Fruit fly (Drosophila melanogaster) whole organism, embryonic: ENCODE measurements around the gene dlg1.

Experiments used
- Blimp-1 ChIP-seq: fragments of 200-800 bp; sonication (Bioruptor generic); optimal IDR thresholded peaks from 3 replicates; lab custom pipeline; 2018; ENCODE audit warnings: missing biosample characterization, missing genetic modification characterization, mild to moderate bottlenecking, moderate library complexity, missing genetic modification reagents
- BtbVII ChIP-seq: fragments of 200-800 bp; sonication (Bioruptor generic); optimal IDR thresholded peaks from 3 replicates; lab custom pipeline; 2017; ENCODE audit warnings: missing biosample characterization, mild to moderate bottlenecking, missing genetic modification characterization
- CG10274 ChIP-seq: fragments of 200-800 bp; sonication (Bioruptor generic); optimal IDR thresholded peaks from 3 replicates; lab custom pipeline; 2017; ENCODE audit warnings: missing biosample characterization, mild to moderate bottlenecking, missing genetic modification characterization
- CG11504 ChIP-seq: fragments of 200-800 bp; sonication (Bioruptor generic); optimal IDR thresholded peaks from 3 replicates; lab custom pipeline; 2019; ENCODE audit warnings: missing biosample characterization, mild to moderate bottlenecking, missing genetic modification characterization, moderate library complexity
- CG12391 ChIP-seq: fragments of 200-800 bp; sonication (Bioruptor generic); optimal IDR thresholded peaks from 3 replicates; lab custom pipeline; 2018; ENCODE audit warnings: missing biosample characterization, mild to moderate bottlenecking, missing genetic modification characterization, moderate library complexity
- CG12942 ChIP-seq: fragments of 200-800 bp; sonication (Bioruptor generic); optimal IDR thresholded peaks from 3 replicates; lab custom pipeline; 2016; ENCODE audit warnings: missing biosample characterization, missing genetic modification characterization
- CG13424 ChIP-seq: fragments of 200-800 bp; sonication (Bioruptor generic); optimal IDR thresholded peaks from 2 replicates; lab custom pipeline; 2019; ENCODE audit warnings: missing biosample characterization, mild to moderate bottlenecking, missing genetic modification characterization, moderate library complexity
- CG15011 ChIP-seq: fragments of 200-800 bp; sonication (Bioruptor generic); optimal IDR thresholded peaks from 3 replicates; lab custom pipeline; 2018; ENCODE audit warnings: missing biosample characterization, mild to moderate bottlenecking, missing genetic modification characterization
- CG18599 ChIP-seq: fragments of 200-800 bp; sonication (Bioruptor generic); optimal IDR thresholded peaks from 3 replicates; lab custom pipeline; 2017; ENCODE audit warnings: missing biosample characterization, missing genetic modification characterization, mild to moderate bottlenecking, moderate library complexity, missing genetic modification reagents
- CG2875 ChIP-seq: fragments of 200-800 bp; sonication (Bioruptor generic); optimal IDR thresholded peaks from 2 replicates; lab custom pipeline; 2017; ENCODE audit warnings: missing biosample characterization, mild to moderate bottlenecking, missing genetic modification characterization, missing genetic modification reagents
- CG30403 ChIP-seq: fragments of 200-800 bp; sonication (Bioruptor generic); optimal IDR thresholded peaks from 3 replicates; lab custom pipeline; 2016; ENCODE audit warnings: missing biosample characterization, missing genetic modification characterization
- CG3163 ChIP-seq: fragments of 200-800 bp; sonication (Bioruptor generic); optimal IDR thresholded peaks from 3 replicates; lab custom pipeline; 2016; ENCODE audit warnings: missing biosample characterization, missing genetic modification characterization
- CG3407 ChIP-seq: fragments of 200-800 bp; sonication (Bioruptor generic); optimal IDR thresholded peaks from 2 replicates; lab custom pipeline; 2018; ENCODE audit warnings: missing biosample characterization, mild to moderate bottlenecking, missing genetic modification characterization
- CG34376 ChIP-seq: fragments of 200-800 bp; sonication (Bioruptor generic); optimal IDR thresholded peaks from 2 replicates; lab custom pipeline; 2018; ENCODE audit warnings: missing biosample characterization, mild to moderate bottlenecking, missing genetic modification characterization
- CG4328 ChIP-seq: fragments of 200-800 bp; sonication (Bioruptor generic); optimal IDR thresholded peaks from 3 replicates; lab custom pipeline; 2017; ENCODE audit warnings: missing biosample characterization, missing genetic modification reagents, missing genetic modification characterization
- CG6689 ChIP-seq: fragments of 200-800 bp; sonication (Bioruptor generic); IDR thresholded peaks from 2 replicates; pipeline ENCODE4 v1.3.6; 2022; ENCODE audit warnings: missing biosample characterization, missing genetic modification characterization
- CG6813 ChIP-seq: fragments of 200-800 bp; sonication (Bioruptor generic); optimal IDR thresholded peaks from 2 replicates; lab custom pipeline; 2017; ENCODE audit warnings: missing biosample characterization, missing genetic modification characterization, mild to moderate bottlenecking, moderate library complexity, missing genetic modification reagents
- CG7987 ChIP-seq: fragments of 200-800 bp; sonication (Bioruptor generic); optimal IDR thresholded peaks from 2 replicates; lab custom pipeline; 2018; ENCODE audit warnings: missing biosample characterization, mild to moderate bottlenecking, missing genetic modification characterization, moderate library complexity
- CG8478 ChIP-seq: fragments of >200 bp; optimal IDR thresholded peaks from 2 replicates; lab custom pipeline; 2018
- CG9817 ChIP-seq: fragments of 200-800 bp; sonication (Bioruptor generic); optimal IDR thresholded peaks from 2 replicates; lab custom pipeline; 2018; ENCODE audit warnings: missing biosample characterization, mild to moderate bottlenecking, missing genetic modification characterization, moderate library complexity
- Dref ChIP-seq: fragments of 200-800 bp; sonication (Bioruptor generic); IDR thresholded peaks from 2 replicates; pipeline ENCODE4 v1.3.6; 2022; ENCODE audit warnings: missing biosample characterization, missing genetic modification characterization
- ERR ChIP-seq: fragments of 200-800 bp; sonication (Bioruptor generic); optimal IDR thresholded peaks from 2 replicates; lab custom pipeline; 2016; ENCODE audit warnings: missing biosample characterization, missing genetic modification characterization
- HLHmδ ChIP-seq: fragments of 200-800 bp; sonication (Bioruptor generic); optimal IDR thresholded peaks from 2 replicates; lab custom pipeline; 2018; ENCODE audit warnings: missing biosample characterization, mild to moderate bottlenecking, missing genetic modification characterization, moderate library complexity
- Hand ChIP-seq: fragments of 200-800 bp; sonication (Bioruptor generic); optimal IDR thresholded peaks from 2 replicates; lab custom pipeline; 2017; ENCODE audit warnings: mild to moderate bottlenecking, missing biosample characterization, missing genetic modification reagents, missing genetic modification characterization
- Jarid2 ChIP-seq: fragments of 200-800 bp; sonication (Bioruptor generic); optimal IDR thresholded peaks from 3 replicates; lab custom pipeline; 2017; ENCODE audit warnings: mild to moderate bottlenecking, missing biosample characterization, missing genetic modification reagents, missing genetic modification characterization
- MTF-1 ChIP-seq: fragments of 200-800 bp; sonication (Bioruptor generic); optimal IDR thresholded peaks from 2 replicates; lab custom pipeline; 2018; ENCODE audit warnings: missing biosample characterization, mild to moderate bottlenecking, missing genetic modification characterization, borderline replicate concordance
- NFAT ChIP-seq: fragments of 200-800 bp; sonication (Bioruptor generic); IDR thresholded peaks from 2 replicates; pipeline ENCODE4 v1.3.6; 2022; ENCODE audit warnings: missing biosample characterization, missing genetic modification characterization
- NfI ChIP-seq: fragments of 200-800 bp; sonication (Bioruptor generic); optimal IDR thresholded peaks from 3 replicates; lab custom pipeline; 2018; ENCODE audit warnings: missing biosample characterization, mild to moderate bottlenecking, missing genetic modification characterization, moderate library complexity
- Oli ChIP-seq: fragments of 200-800 bp; sonication (Bioruptor generic); optimal IDR thresholded peaks from 2 replicates; lab custom pipeline; 2018; ENCODE audit warnings: missing biosample characterization, mild to moderate bottlenecking, missing genetic modification characterization, moderate library complexity
- Taf1 ChIP-seq: fragments of 200-800 bp; sonication (Bioruptor generic); IDR thresholded peaks from 2 replicates; pipeline ENCODE4 v1.3.6; 2022; ENCODE audit warnings: missing biosample characterization, missing genetic modification characterization
- abd-A ChIP-seq: fragments of 200-800 bp; sonication (Bioruptor generic); optimal IDR thresholded peaks from 3 replicates; lab custom pipeline; 2019; ENCODE audit warnings: missing biosample characterization, mild to moderate bottlenecking, missing genetic modification characterization, moderate library complexity
- aop ChIP-seq: fragments of 200-800 bp; sonication (Bioruptor generic); IDR thresholded peaks from 2 replicates; pipeline ENCODE4 v1.3.6; 2022; ENCODE audit warnings: missing biosample characterization, missing genetic modification characterization
- bcd ChIP-seq: fragments of 200-800 bp; sonication (Bioruptor generic); optimal IDR thresholded peaks from 2 replicates; lab custom pipeline; 2017; ENCODE audit warnings: missing biosample characterization, mild to moderate bottlenecking, missing genetic modification characterization
- bowl ChIP-seq: fragments of 200-800 bp; sonication (Bioruptor generic); IDR thresholded peaks from 2 replicates; pipeline ENCODE4 v1.3.6; 2022; ENCODE audit warnings: missing biosample characterization, missing genetic modification characterization
- crc ChIP-seq: fragments of 200-800 bp; sonication (Bioruptor generic); optimal IDR thresholded peaks from 2 replicates; lab custom pipeline; 2016; ENCODE audit warnings: missing biosample characterization, missing genetic modification characterization
- cwo ChIP-seq: fragments of 200-800 bp; sonication (Bioruptor generic); optimal IDR thresholded peaks from 3 replicates; lab custom pipeline; 2017; ENCODE audit warnings: missing biosample characterization, missing genetic modification characterization, mild to moderate bottlenecking, moderate library complexity, missing genetic modification reagents
- disco-r ChIP-seq: fragments of 200-800 bp; sonication (Bioruptor generic); optimal IDR thresholded peaks from 2 replicates; lab custom pipeline; 2016; ENCODE audit warnings: missing biosample characterization, missing genetic modification characterization
- knrl ChIP-seq: fragments of 200-800 bp; sonication (Bioruptor generic); IDR thresholded peaks from 3 replicates; pipeline ENCODE4 v1.3.6; 2022; ENCODE audit warnings: missing biosample characterization, missing genetic modification characterization; ENCODE audit not compliant: partially characterized antibody
- lmd ChIP-seq: fragments of 200-800 bp; sonication (Bioruptor generic); IDR thresholded peaks from 2 replicates; pipeline ENCODE4 v1.3.6; 2022; ENCODE audit warnings: missing biosample characterization, missing genetic modification characterization
- rib ChIP-seq: fragments of 200-800 bp; sonication (Bioruptor generic); IDR thresholded peaks from 2 replicates; pipeline ENCODE4 v1.3.6; 2022; ENCODE audit warnings: missing biosample characterization, missing genetic modification characterization
- salm ChIP-seq: fragments of 200-800 bp; sonication (Bioruptor generic); optimal IDR thresholded peaks from 2 replicates; lab custom pipeline; 2018; ENCODE audit warnings: missing biosample characterization, mild to moderate bottlenecking, missing genetic modification characterization
- sc ChIP-seq, 3 experiments: fragments of >200 bp in 2 of 3; fragments of 200-800 bp in 1 of 3; sonication (Bioruptor generic) in 1 of 3; optimal IDR thresholded peaks; 2 replicates in 2 of 3; 3 replicates in 1 of 3; lab custom pipeline; 2017; ENCODE audit warnings: mild to moderate bottlenecking in 1 of 3, missing biosample characterization in 1 of 3, missing genetic modification characterization in 1 of 3, missing genetic modification reagents in 1 of 3
- slp2 ChIP-seq: fragments of 200-800 bp; sonication (Bioruptor generic); optimal IDR thresholded peaks from 2 replicates; lab custom pipeline; 2016; ENCODE audit warnings: missing biosample characterization, missing genetic modification characterization
- sqz ChIP-seq: fragments of 200-800 bp; sonication (Bioruptor generic); optimal IDR thresholded peaks from 3 replicates; lab custom pipeline; 2018; ENCODE audit warnings: missing biosample characterization, mild to moderate bottlenecking, missing genetic modification characterization
- stc ChIP-seq: fragments of 200-800 bp; sonication (Bioruptor generic); IDR thresholded peaks from 2 replicates; pipeline ENCODE4 v1.3.6; 2022; ENCODE audit warnings: missing biosample characterization, missing genetic modification characterization
- tin ChIP-seq: fragments of 200-800 bp; sonication (Bioruptor generic); optimal IDR thresholded peaks from 3 replicates; lab custom pipeline; 2016; ENCODE audit warnings: missing biosample characterization, missing genetic modification characterization
- wek ChIP-seq: fragments of 200-800 bp; sonication (Bioruptor generic); optimal IDR thresholded peaks from 3 replicates; lab custom pipeline; 2018; ENCODE audit warnings: missing biosample characterization, mild to moderate bottlenecking, missing genetic modification characterization, moderate library complexity
- zen ChIP-seq: fragments of 200-800 bp; sonication (Bioruptor generic); optimal IDR thresholded peaks from 3 replicates; lab custom pipeline; 2018; ENCODE audit warnings: missing biosample characterization, mild to moderate bottlenecking, missing genetic modification characterization, moderate library complexity

The dlg1 gene

DNA sequence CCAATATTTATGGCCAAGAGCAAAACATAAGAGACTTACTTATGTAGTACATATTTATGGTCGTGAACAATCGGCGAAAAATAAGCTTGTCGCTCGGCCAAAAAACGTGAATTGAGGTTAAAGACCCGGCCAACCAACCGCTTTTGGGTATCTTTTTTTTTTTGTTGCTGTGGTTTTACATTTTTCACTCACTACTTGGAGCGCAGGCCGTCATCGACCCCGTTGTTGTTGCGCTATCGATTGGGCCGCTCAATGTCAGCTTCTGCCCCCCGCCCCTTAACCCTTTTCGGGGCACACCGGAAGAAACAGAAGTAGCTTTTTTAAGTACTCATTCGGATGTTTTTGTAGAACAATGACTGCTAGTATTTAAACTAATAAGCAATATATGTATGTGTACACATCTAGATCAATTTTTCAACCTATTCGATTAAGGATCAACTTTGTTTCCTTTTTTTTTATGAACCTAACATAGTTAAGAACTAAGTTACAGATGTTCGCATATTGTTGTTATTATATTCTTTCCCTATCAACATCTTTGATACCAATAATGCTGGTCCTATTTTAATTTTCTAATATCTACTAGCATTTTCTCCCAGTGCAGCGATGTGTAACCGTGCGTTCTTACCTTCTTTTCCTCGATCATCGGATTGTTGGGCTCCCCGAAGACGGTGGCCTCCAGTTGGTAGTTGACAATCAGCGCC, 31.3 kb upstream of the dlg1 start (continued):
- no peak for TF ChIP-seq slp2 (GFP tag; lab: Kevin White, UChicago)
- TF ChIP-seq zen (tag; lab: Kevin White, UChicago) = peak; percentile 4
- TF ChIP-seq HLHmδ (GFP tag; lab: Kevin White, UChicago) = no peak
- TF ChIP-seq stc = no peak
- TF ChIP-seq salm (tag; lab: Kevin White, UChicago) = no peak
- peak; percentile 69 for TF ChIP-seq bcd (GFP tag; lab: Kevin White, UChicago)
- TF ChIP-seq CG18599 (GFP tag; lab: Kevin White, UChicago) = no peak
- no peak for TF ChIP-seq abd-A
- peak; percentile 42 for TF ChIP-seq CG3407 (GFP tag; lab: Kevin White, UChicago)
- no peak for TF ChIP-seq sqz (GFP tag; lab: Kevin White, UChicago)
- TF ChIP-seq BtbVII (GFP tag; lab: Kevin White, UChicago) = peak; percentile 58
- TF ChIP-seq CG12391 (tag; lab: Kevin White, UChicago) = peak; percentile 80
- no peak for TF ChIP-seq CG7987
- TF ChIP-seq MTF-1 = peak; percentile 16
- no peak for TF ChIP-seq sc (optimal IDR thresholded peaks at IDR 0.05; lab: Kevin White, UChicago)
- TF ChIP-seq sc (GFP tag; optimal IDR thresholded peaks at IDR 0.05; lab: Kevin White, UChicago) = peak; percentile 51
- TF ChIP-seq CG2875 (GFP tag; lab: Kevin White, UChicago) = peak; percentile 60
- TF ChIP-seq lmd = peak; percentile 65
- peak; percentile 87 for TF ChIP-seq CG30403
- TF ChIP-seq rib (GFP tag; lab: Robert Waterston, UW) = no peak
- no peak for TF ChIP-seq Jarid2 (GFP tag; lab: Kevin White, UChicago)
- peak; percentile 64 for TF ChIP-seq cwo
- TF ChIP-seq crc (GFP tag; lab: Kevin White, UChicago) = peak; percentile 62
- TF ChIP-seq Blimp-1 (GFP tag; lab: Kevin White, UChicago) = peak; percentile 73
- TF ChIP-seq CG9817 = peak; percentile 57
- peak; percentile 17 for TF ChIP-seq CG34376 (GFP tag; lab: Kevin White, UChicago)
- TF ChIP-seq disco-r = peak; percentile 17
- TF ChIP-seq Hand = peak; percentile 45
- TF ChIP-seq bowl (GFP tag; lab: Robert Waterston, UW) = no peak
- TF ChIP-seq Oli (tag; lab: Kevin White, UChicago) = peak; percentile 85
- TF ChIP-seq CG13424 (tag; lab: Kevin White, UChicago) = peak; percentile 83
- TF ChIP-seq knrl (GFP tag; lab: Robert Waterston, UW) = no peak
- peak; percentile 52 for TF ChIP-seq CG12942
- peak; percentile 66 for TF ChIP-seq NfI (GFP tag; lab: Kevin White, UChicago)
- peak; percentile 66 for TF ChIP-seq CG6813 (GFP tag; lab: Kevin White, UChicago)
- TF ChIP-seq wek (GFP tag; lab: Kevin White, UChicago) = no peak
- peak; percentile 15 for TF ChIP-seq CG10274 (GFP tag; lab: Kevin White, UChicago)
- no peak for TF ChIP-seq NFAT (GFP tag; lab: Robert Waterston, UW)
- TF ChIP-seq CG11504 (tag; lab: Kevin White, UChicago) = no peak
- peak; percentile 35 for TF ChIP-seq CG3163 (GFP tag; lab: Kevin White, UChicago)
- TF ChIP-seq aop (GFP tag; lab: Robert Waterston, UW) = no peak
- peak; percentile 15 for TF ChIP-seq ERR (GFP tag; lab: Kevin White, UChicago)
- TF ChIP-seq CG4328 = peak; percentile 65
- no peak for TF ChIP-seq CG15011
- no peak for TF ChIP-seq CG8478
- no peak for TF ChIP-seq Dref (GFP tag; lab: Robert Waterston, UW)
- no peak for TF ChIP-seq Taf1
- peak; percentile 74 for TF ChIP-seq CG6689 (GFP tag; lab: Robert Waterston, UW)
- peak; percentile 57 for TF ChIP-seq tin (GFP tag; lab: Kevin White, UChicago)
